Fruit fly (Drosophila melanogaster): ENCODE measurements around the gene CCDC53.
A peak's percentile ranks its signal among the peaks of the same experiment; 100 is the strongest.

- TF ChIP-seq br (GFP tag; optimal IDR thresholded peaks at IDR 0.05) (peak; percentile 35), Dif (GFP tag; optimal IDR thresholded peaks at IDR 0.05; ENCODE audit: partially characterized antibody) (no peak), sage (GFP tag; optimal IDR thresholded peaks at IDR 0.05) (peak; percentile 93), fru (GFP tag; optimal IDR thresholded peaks at IDR 0.05) (peak; percentile 97)
Observed at dm6 chr2L:7993984-7994854, 46.7 kb upstream of the CCDC53 start, which contains the start of gene pes.
